Worm (Caenorhabditis elegans): Measurements from ENCODE around the gene nhr-20.

ce11 chrIII:4265892-4266291 lies 32.9 kb upstream of the nhr-20 start:
- TF ChIP-seq tbx-2 (tag; optimal IDR thresholded peaks at IDR 0.05) (no peak), C38D4.7 (GFP tag; optimal IDR thresholded peaks at IDR 0.05) (no peak), pat-9 (tag; optimal IDR thresholded peaks at IDR 0.05) (no peak), pha-4 (tag; optimal IDR thresholded peaks at IDR 0.05) (no peak), syd-9 (tag; optimal IDR thresholded peaks at IDR 0.05) (no peak), zip-5 (tag; optimal IDR thresholded peaks at IDR 0.05) (no peak), ama-1 (optimal IDR thresholded peaks at IDR 0.05) (no peak), unc-42 (tag; optimal IDR thresholded peaks at IDR 0.05) (no peak), K09A11.1 (tag; optimal IDR thresholded peaks at IDR 0.05; ENCODE audit: insufficient read depth) (no peak), sox-4 (tag; optimal IDR thresholded peaks at IDR 0.05) (no peak), F13H6.1 (tag; optimal IDR thresholded peaks at IDR 0.05) (no peak), fkh-10 (GFP tag; optimal IDR thresholded peaks at IDR 0.05) (no peak), nfya-1 (tag; optimal IDR thresholded peaks at IDR 0.05) (no peak)

All from whole organism, late embryonic.